Fruit fly (Drosophila melanogaster) whole organism, embryonic: ENCODE results near the gene Unc50.

Experiments
- Ada2b ChIP-seq: fragments of 200-800 bp; sonication (Bioruptor generic); IDR thresholded peaks from 2 replicates; pipeline ENCODE4 v1.3.6; 2022; ENCODE audit warnings: missing biosample characterization, missing genetic modification characterization
- Antp ChIP-seq: fragments of 200-800 bp; sonication (Bioruptor generic); optimal IDR thresholded peaks from 3 replicates; lab custom pipeline; 2016; ENCODE audit warnings: missing biosample characterization, missing genetic modification characterization
- Bgb ChIP-seq: fragments of 200-800 bp; sonication (Bioruptor generic); IDR thresholded peaks from 2 replicates; pipeline ENCODE4 v1.3.6; 2022; ENCODE audit warnings: missing biosample characterization, missing genetic modification characterization; ENCODE audit not compliant: partially characterized antibody
- C15 ChIP-seq: fragments of 200-800 bp; sonication (Bioruptor generic); IDR thresholded peaks from 3 replicates; pipeline ENCODE4 v1.3.6; 2022; ENCODE audit warnings: missing biosample characterization, missing genetic modification characterization
- CG10959 ChIP-seq: fragments of 200-800 bp; sonication (Bioruptor generic); IDR thresholded peaks from 2 replicates; pipeline ENCODE4 v1.3.6; 2022; ENCODE audit warnings: missing biosample characterization, missing genetic modification characterization
- CG11695 ChIP-seq: fragments of 200-800 bp; sonication (Bioruptor generic); IDR thresholded peaks from 3 replicates; pipeline ENCODE4 v1.3.6; 2022; ENCODE audit warnings: missing biosample characterization, missing genetic modification characterization
- CG12104 ChIP-seq: fragments of 200-800 bp; sonication (Bioruptor generic); optimal IDR thresholded peaks from 3 replicates; lab custom pipeline; 2016; ENCODE audit warnings: missing biosample characterization, missing genetic modification characterization
- CG14014 ChIP-seq: fragments of 200-800 bp; sonication (Bioruptor generic); IDR thresholded peaks from 2 replicates; pipeline ENCODE4 v1.3.6; 2022; ENCODE audit warnings: missing biosample characterization, missing genetic modification characterization
- CG17361 ChIP-seq: fragments of 200-800 bp; sonication (Bioruptor generic); IDR thresholded peaks from 3 replicates; pipeline ENCODE4 v1.3.6; 2022; ENCODE audit warnings: missing biosample characterization, missing genetic modification characterization
- CG2712 ChIP-seq: fragments of 200-800 bp; optimal IDR thresholded peaks from 3 replicates; lab custom pipeline; 2019; ENCODE audit warnings: missing biosample characterization, mild to moderate bottlenecking, missing genetic modification characterization, moderate library complexity
- CG2889 ChIP-seq: fragments of 200-800 bp; sonication (Bioruptor generic); IDR thresholded peaks from 3 replicates; pipeline ENCODE4 v1.3.6; 2022; ENCODE audit warnings: missing biosample characterization, missing genetic modification characterization
- CG31224 ChIP-seq: fragments of 200-800 bp; sonication (Bioruptor generic); IDR thresholded peaks from 2 replicates; pipeline ENCODE4 v1.3.6; 2022; ENCODE audit warnings: missing biosample characterization, missing genetic modification characterization
- CG3281 ChIP-seq: fragments of 200-800 bp; sonication (Bioruptor generic); optimal IDR thresholded peaks from 3 replicates; lab custom pipeline; 2017; ENCODE audit warnings: missing biosample characterization, mild to moderate bottlenecking, missing genetic modification characterization
- CG4282 ChIP-seq: fragments of 200-800 bp; sonication (Bioruptor generic); optimal IDR thresholded peaks from 2 replicates; lab custom pipeline; 2016; ENCODE audit warnings: missing biosample characterization, missing genetic modification characterization
- CG7271 ChIP-seq: fragments of 200-800 bp; sonication (Bioruptor generic); optimal IDR thresholded peaks from 2 replicates; lab custom pipeline; 2018; ENCODE audit warnings: missing biosample characterization, mild to moderate bottlenecking, missing genetic modification characterization, moderate library complexity
- CG8765 ChIP-seq: fragments of 200-800 bp; sonication (Bioruptor generic); IDR thresholded peaks from 2 replicates; pipeline ENCODE4 v1.3.6; 2022; ENCODE audit warnings: missing biosample characterization, missing genetic modification characterization
- CG9797 ChIP-seq: fragments of 200-800 bp; sonication (Bioruptor generic); optimal IDR thresholded peaks from 3 replicates; lab custom pipeline; 2018; ENCODE audit warnings: missing biosample characterization, mild to moderate bottlenecking, missing genetic modification characterization
- Dfd ChIP-seq, 2 experiments: fragments of >200 bp; optimal IDR thresholded peaks; 2 replicates each; lab custom pipeline; 2017; ENCODE audit warnings: missing biosample characterization in 2 of 2, missing genetic modification characterization in 2 of 2
- Fer2 ChIP-seq: fragments of 200-800 bp; sonication (Bioruptor generic); optimal IDR thresholded peaks from 2 replicates; lab custom pipeline; 2018; ENCODE audit warnings: missing biosample characterization, mild to moderate bottlenecking, missing genetic modification characterization, moderate library complexity
- GATAe ChIP-seq: fragments of 200-800 bp; sonication (Bioruptor generic); conservative IDR thresholded peaks from 2 replicates; pipeline ENCODE4 v1.3.6; 2022; ENCODE audit warnings: missing biosample characterization, missing genetic modification characterization
- HHEX ChIP-seq: fragments of 200-800 bp; sonication (Bioruptor generic); optimal IDR thresholded peaks from 3 replicates; lab custom pipeline; 2017; ENCODE audit warnings: missing biosample characterization, mild to moderate bottlenecking, missing genetic modification characterization, missing genetic modification reagents
- HLH3B ChIP-seq: fragments of 200-800 bp; sonication (Bioruptor generic); IDR thresholded peaks from 2 replicates; pipeline ENCODE4 v1.3.6; 2022; ENCODE audit warnings: missing biosample characterization, missing genetic modification characterization
- Mrtf ChIP-seq: fragments of 200-800 bp; sonication (Bioruptor generic); IDR thresholded peaks from 3 replicates; pipeline ENCODE4 v1.3.6; 2022; ENCODE audit warnings: missing biosample characterization, missing genetic modification characterization
- Ravus ChIP-seq: fragments of 200-800 bp; sonication (Bioruptor generic); IDR thresholded peaks from 2 replicates; pipeline ENCODE4 v1.3.6; 2022; ENCODE audit warnings: missing biosample characterization, missing genetic modification characterization
- Spps ChIP-seq: fragments of 200-800 bp; sonication (Bioruptor generic); optimal IDR thresholded peaks from 2 replicates; lab custom pipeline; 2018; ENCODE audit warnings: missing biosample characterization, mild to moderate bottlenecking, missing genetic modification characterization
- Stat92E ChIP-seq, 3 experiments: fragments of >200 bp in 2 of 3; fragments of 200-800 bp in 1 of 3; sonication (Bioruptor generic) in 1 of 3; optimal IDR thresholded peaks; 2 replicates each; lab custom pipeline; 2017 to 2019; ENCODE audit warnings: missing biosample characterization in 3 of 3, missing genetic modification characterization in 3 of 3, mild to moderate bottlenecking in 1 of 3, moderate library complexity in 1 of 3
- Trl ChIP-seq, 3 experiments: fragments of >200 bp in 2 of 3; fragments of 200-800 bp in 1 of 3; sonication (Bioruptor generic) in 1 of 3; optimal IDR thresholded peaks; 2 replicates in 1 of 3; 3 replicates in 2 of 3; lab custom pipeline; 2016 to 2017; ENCODE audit warnings: missing biosample characterization in 1 of 3, missing genetic modification characterization in 1 of 3
- Usf ChIP-seq: fragments of 200-800 bp; sonication (Bioruptor generic); optimal IDR thresholded peaks from 2 replicates; lab custom pipeline; 2017; ENCODE audit warnings: missing genotype, missing biosample characterization, missing genetic modification characterization
- Xbp1 ChIP-seq: fragments of 200-800 bp; sonication (Bioruptor generic); optimal IDR thresholded peaks from 3 replicates; lab custom pipeline; 2016; ENCODE audit warnings: missing biosample characterization, mild to moderate bottlenecking, missing genetic modification characterization
- cad ChIP-seq: fragments of >200 bp; optimal IDR thresholded peaks from 2 replicates; lab custom pipeline; 2017; ENCODE audit warnings: missing biosample characterization, missing genetic modification characterization
- cg ChIP-seq: fragments of 200-800 bp; sonication (Bioruptor generic); optimal IDR thresholded peaks from 3 replicates; lab custom pipeline; 2019; ENCODE audit warnings: missing biosample characterization, mild to moderate bottlenecking, missing genetic modification characterization, moderate library complexity
- corto ChIP-seq: fragments of 200-800 bp; sonication (Bioruptor generic); optimal IDR thresholded peaks from 2 replicates; lab custom pipeline; 2016; ENCODE audit warnings: missing biosample characterization, mild to moderate bottlenecking, missing genetic modification characterization, moderate library complexity
- crp ChIP-seq, 2 experiments: fragments of 200-800 bp; sonication (Bioruptor generic); optimal IDR thresholded peaks; 2 replicates in 1 of 2; 3 replicates in 1 of 2; lab custom pipeline; 2017; ENCODE audit warnings: missing biosample characterization in 2 of 2, missing genetic modification characterization in 2 of 2, mild to moderate bottlenecking in 1 of 2, moderate library complexity in 1 of 2
- dan ChIP-seq: fragments of 200-800 bp; sonication (Bioruptor generic); IDR thresholded peaks from 2 replicates; pipeline ENCODE4 v1.3.6; 2022; ENCODE audit warnings: missing biosample characterization, missing genetic modification characterization
- hb ChIP-seq: fragments of 200-800 bp; sonication (Bioruptor generic); IDR thresholded peaks from 3 replicates; pipeline ENCODE4 v1.3.6; 2022; ENCODE audit warnings: missing biosample characterization, missing genetic modification characterization; ENCODE audit not compliant: partially characterized antibody
- ken ChIP-seq: fragments of 200-800 bp; sonication (Bioruptor generic); IDR thresholded peaks from 3 replicates; pipeline ENCODE4 v1.3.6; 2022; ENCODE audit warnings: missing biosample characterization, missing genetic modification characterization
- lmd ChIP-seq: fragments of 200-800 bp; sonication (Bioruptor generic); IDR thresholded peaks from 2 replicates; pipeline ENCODE4 v1.3.6; 2022; ENCODE audit warnings: missing biosample characterization, missing genetic modification characterization
- mirr ChIP-seq: fragments of 200-800 bp; sonication (Bioruptor generic); optimal IDR thresholded peaks from 3 replicates; lab custom pipeline; 2018; ENCODE audit warnings: missing biosample characterization, mild to moderate bottlenecking, missing genetic modification characterization
- nau ChIP-seq: fragments of 200-800 bp; sonication (Bioruptor generic); optimal IDR thresholded peaks from 3 replicates; lab custom pipeline; 2017; ENCODE audit warnings: missing biosample characterization, mild to moderate bottlenecking, missing genetic modification characterization, missing genetic modification reagents
- p53 ChIP-seq: fragments of 200-800 bp; sonication (Bioruptor generic); optimal IDR thresholded peaks from 2 replicates; lab custom pipeline; 2016; ENCODE audit warnings: missing biosample characterization, missing genetic modification characterization
- pum ChIP-seq: fragments of 200-800 bp; sonication (Bioruptor generic); optimal IDR thresholded peaks from 2 replicates; lab custom pipeline; 2016; ENCODE audit warnings: missing biosample characterization, missing genetic modification characterization
- ranshi ChIP-seq: fragments of 200-800 bp; sonication (Bioruptor generic); IDR thresholded peaks from 2 replicates; pipeline ENCODE4 v1.3.6; 2022; ENCODE audit warnings: missing biosample characterization, missing genetic modification characterization
- scrt ChIP-seq: fragments of 200-800 bp; sonication (Bioruptor generic); optimal IDR thresholded peaks from 2 replicates; lab custom pipeline; 2018; ENCODE audit warnings: missing biosample characterization, mild to moderate bottlenecking, missing genetic modification characterization, moderate library complexity
- shn ChIP-seq: fragments of 200-800 bp; sonication (Bioruptor generic); optimal IDR thresholded peaks from 3 replicates; lab custom pipeline; 2016; ENCODE audit warnings: missing biosample characterization, missing genetic modification characterization
- sna ChIP-seq: fragments of 200-800 bp; sonication (Bioruptor generic); IDR thresholded peaks from 2 replicates; pipeline ENCODE4 v1.3.6; 2022; ENCODE audit warnings: missing biosample characterization, missing genetic modification characterization; ENCODE audit not compliant: partially characterized antibody
- sug ChIP-seq: fragments of 200-800 bp; optimal IDR thresholded peaks from 2 replicates; lab custom pipeline; 2019; ENCODE audit warnings: missing biosample characterization, mild to moderate bottlenecking, missing genetic modification characterization, moderate library complexity
- tin ChIP-seq: fragments of 200-800 bp; sonication (Bioruptor generic); optimal IDR thresholded peaks from 3 replicates; lab custom pipeline; 2016; ENCODE audit warnings: missing biosample characterization, missing genetic modification characterization
- usp ChIP-seq: fragments of >200 bp; optimal IDR thresholded peaks from 2 replicates; lab custom pipeline; 2017; ENCODE audit warnings: missing biosample characterization, missing genetic modification characterization
- wdn ChIP-seq: fragments of 200-800 bp; sonication (Bioruptor generic); IDR thresholded peaks from 2 replicates; pipeline ENCODE4 v1.3.6; 2022; ENCODE audit warnings: missing biosample characterization, missing genetic modification characterization

The Unc50 gene

dm6 chr3R:8669029-8669707 is 7.2 kb downstream of the Unc50 start (continued):
- TF ChIP-seq lmd (GFP tag; lab: Robert Waterston, UW) (peak; percentile 94), tin (GFP tag; lab: Kevin White, UChicago) (peak; percentile 98), CG7271 (peak; percentile 92), crp (GFP tag; optimal IDR thresholded peaks at IDR 0.05; lab: Kevin White, UChicago) (peak; percentile 32 to 77), mirr (peak; percentile 94), scrt (peak; percentile 97), Stat92E (GFP tag; optimal IDR thresholded peaks at IDR 0.05; lab: Kevin White, UChicago) (peak in 1 of 3 experiments; percentile 97), nau (GFP tag; lab: Kevin White, UChicago) (peak; percentile 98), GATAe (GFP tag; lab: Robert Waterston, UW) (peak; percentile 84), CG3281 (GFP tag; lab: Kevin White, UChicago) (peak; percentile 99), ken (GFP tag; lab: Robert Waterston, UW) (peak; percentile 96), Spps (tag; lab: Kevin White, UChicago) (peak; percentile 97), p53 (GFP tag; lab: Kevin White, UChicago) (peak; percentile 91), HHEX (GFP tag; lab: Kevin White, UChicago) (peak; percentile 99), wdn (GFP tag; lab: Robert Waterston, UW) (peak; percentile 94), CG8765 (GFP tag; lab: Robert Waterston, UW) (peak; percentile 90), Ada2b (GFP tag; lab: Robert Waterston, UW) (peak; percentile 97), CG10959 (GFP tag; lab: Robert Waterston, UW) (peak; percentile 94), CG14014 (peak; percentile 96), Dfd (GFP tag; optimal IDR thresholded peaks at IDR 0.05; lab: Kevin White, UChicago) (no peak), Bgb (GFP tag; lab: Robert Waterston, UW) (peak; percentile 66), Antp (peak; percentile 96), CG2889 (peak; percentile 88), sug (tag; lab: Kevin White, UChicago) (peak; percentile 93), cad (GFP tag; lab: Kevin White, UChicago) (no peak), CG31224 (GFP tag; lab: Robert Waterston, UW) (peak; percentile 91), cg (GFP tag; lab: Kevin White, UChicago) (no peak), ranshi (GFP tag; lab: Robert Waterston, UW) (peak; percentile 96), Mrtf (GFP tag; lab: Robert Waterston, UW) (peak; percentile 93), Trl (optimal IDR thresholded peaks at IDR 0.05; lab: Kevin White, UChicago) (peak; percentile 78 to 85), Trl (GFP tag; optimal IDR thresholded peaks at IDR 0.05; lab: Kevin White, UChicago) (peak; percentile 98), HLH3B (peak; percentile 97), hb (GFP tag; lab: Robert Waterston, UW) (peak; percentile 61), sna (GFP tag; lab: Robert Waterston, UW) (no peak; the same call in 1 of the 2 replicates), CG17361 (peak; percentile 93), usp (GFP tag; lab: Kevin White, UChicago) (no peak), shn (GFP tag; lab: Kevin White, UChicago) (peak; percentile 91), corto (GFP tag; lab: Kevin White, UChicago) (peak; percentile 98), Fer2 (tag; lab: Kevin White, UChicago) (peak; percentile 92), CG2712 (peak; percentile 99), Ravus (peak; percentile 85), pum (peak; percentile 97), Xbp1 (GFP tag; lab: Kevin White, UChicago) (peak; percentile 98), CG12104 (GFP tag; lab: Kevin White, UChicago) (peak; percentile 96), CG9797 (GFP tag; lab: Kevin White, UChicago) (peak; percentile 68), dan (GFP tag; lab: Robert Waterston, UW) (peak; percentile 87), Usf (peak; percentile 96), C15 (GFP tag; lab: Robert Waterston, UW) (peak; percentile 94), CG4282 (GFP tag; lab: Kevin White, UChicago) (peak; percentile 88), CG11695 (GFP tag; lab: Robert Waterston, UW) (peak; percentile 98)
